Worm (Caenorhabditis elegans) whole organism, midembryonic: Measurements from ENCODE around the gene Y48B6A.1.

ENCODE experiments used
- T22C8.4 ChIP-seq: fragments of 200-800 bp; sonication (Bioruptor generic); IDR thresholded peaks from 2 replicates; pipeline ENCODE4 v1.3.6; 2022; ENCODE audit warnings: missing genetic modification characterization, missing compliant biosample characterization
- flt-1 ChIP-seq: fragments of 200-800 bp; sonication (Bioruptor generic); IDR thresholded peaks from 2 replicates; pipeline ENCODE4 v1.3.6; 2022; ENCODE audit warnings: missing genetic modification characterization, missing compliant biosample characterization
- klf-2 ChIP-seq: fragments of 200-800 bp; sonication (Bioruptor generic); conservative IDR thresholded peaks from 2 replicates; pipeline ENCODE4 v1.3.6; 2022; ENCODE audit warnings: missing genetic modification reagents, missing genetic modification characterization, missing compliant biosample characterization
- med-1 ChIP-seq: sonication (generic microtip); optimal IDR thresholded peaks from 2 replicates; lab custom pipeline; 2017; ENCODE audit warnings: missing genetic modification characterization, mild to moderate bottlenecking, missing compliant biosample characterization, antibody characterized with exemption, missing genetic modification reagents; ENCODE audit not compliant: insufficient read depth
- ref-1 ChIP-seq: fragments of 200-800 bp; sonication (Bioruptor generic); conservative IDR thresholded peaks from 2 replicates; pipeline ENCODE4 v1.3.6; 2022; ENCODE audit warnings: missing genetic modification reagents, missing genetic modification characterization, missing compliant biosample characterization
- ztf-29 ChIP-seq: fragments of 200-800 bp; sonication (Bioruptor generic); IDR thresholded peaks from 2 replicates; pipeline ENCODE4 v1.3.6; 2022; ENCODE audit warnings: missing genetic modification reagents, missing genetic modification characterization, missing compliant biosample characterization

- TF ChIP-seq ref-1 (GFP tag; lab: Robert Waterston, UW) (no peak), T22C8.4 (GFP tag; lab: Robert Waterston, UW) (no peak), klf-2 (GFP tag; lab: Robert Waterston, UW) (no peak), med-1 (GFP tag; lab: Kevin White, UChicago) (no peak), ztf-29 (GFP tag; lab: Robert Waterston, UW) (no peak), flt-1 (GFP tag; lab: Robert Waterston, UW) (no peak)
Measured at ce11 chrII:14175099-14175498, 20.9 kb upstream of the Y48B6A.1 start, which contains the start of gene Y48B6A.5.
